Worm (Caenorhabditis elegans) whole organism, late embryonic: Measurements from ENCODE around the gene mec-10.

Source experiments
- C38D4.7 ChIP-seq: fragments of 200-800 bp; sonication (Bioruptor generic); optimal IDR thresholded peaks from 2 replicates; lab custom pipeline; 2018; ENCODE audit warnings: mild to moderate bottlenecking, missing genetic modification characterization, moderate library complexity, missing compliant biosample characterization
- K09A11.1 ChIP-seq: sonication (generic microtip); optimal IDR thresholded peaks from 2 replicates; lab custom pipeline; 2017; ENCODE audit warnings: antibody characterized with exemption, mild to moderate bottlenecking, missing genetic modification characterization, missing compliant biosample characterization; ENCODE audit not compliant: insufficient read depth
- Y22D7AL.16 ChIP-seq: sonication (generic microtip); optimal IDR thresholded peaks from 2 replicates; lab custom pipeline; 2016; ENCODE audit warnings: missing genetic modification characterization, missing compliant biosample characterization
- dve-1 ChIP-seq: sonication (generic microtip); optimal IDR thresholded peaks from 2 replicates; lab custom pipeline; 2017; ENCODE audit warnings: antibody characterized with exemption, mild to moderate bottlenecking, missing genetic modification characterization, missing compliant biosample characterization
- gmeb-2 ChIP-seq: sonication (generic microtip); optimal IDR thresholded peaks from 2 replicates; lab custom pipeline; 2016; ENCODE audit warnings: missing genetic modification characterization, inconsistent platforms, missing compliant biosample characterization
- hlh-15 ChIP-seq: sonication (generic microtip); optimal IDR thresholded peaks from 2 replicates; lab custom pipeline; 2016; ENCODE audit warnings: missing genetic modification characterization, missing compliant biosample characterization
- nhr-11 ChIP-seq: fragments of 150-350 bp; optimal IDR thresholded peaks from 2 replicates; lab custom pipeline; 2014; ENCODE audit warnings: missing biosample characterization, missing genetic modification characterization

DNA sequence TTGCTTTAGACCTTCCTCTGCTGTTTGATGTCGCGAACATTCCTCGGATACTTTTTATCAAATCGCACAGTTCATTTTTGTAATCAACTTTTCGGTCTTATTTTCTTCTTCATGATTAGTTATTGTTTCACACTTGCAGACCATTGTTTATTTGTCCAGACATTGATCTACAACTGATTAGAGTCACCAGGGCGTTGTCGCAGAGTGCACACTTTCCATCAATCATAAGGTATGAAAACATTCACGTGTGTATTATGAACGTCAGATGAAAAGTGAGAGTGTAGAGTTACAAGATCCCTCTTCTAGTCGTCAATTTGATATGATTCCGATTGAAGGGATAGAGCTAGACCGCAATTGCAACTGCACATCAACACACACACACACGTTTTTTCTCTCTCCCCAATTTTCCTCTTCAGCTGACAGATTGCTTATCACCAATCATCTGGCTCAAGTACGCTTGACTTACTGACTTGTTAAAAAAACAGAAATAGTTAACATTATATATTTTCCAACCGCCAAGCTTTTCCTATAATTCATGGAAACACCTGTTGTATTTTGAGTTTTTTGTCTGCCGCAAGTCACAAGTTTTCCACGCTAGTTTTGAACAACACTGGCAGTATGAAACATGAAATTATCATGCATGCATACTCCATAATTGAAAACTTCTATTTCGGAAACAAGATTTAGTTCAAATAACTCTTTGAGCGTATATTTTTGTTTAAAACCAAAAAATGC, 29.9 kb downstream of the mec-10 start:
- TF ChIP-seq hlh-15 (tag; lab: Kevin White, UChicago) (no peak), nhr-11 (tag; lab: Kevin White, UChicago) (no peak), K09A11.1 (tag; lab: Kevin White, UChicago) (no peak), C38D4.7 (GFP tag; lab: Kevin White, UChicago) (no peak), dve-1 (tag; lab: Kevin White, UChicago) (no peak), gmeb-2 (tag; lab: Kevin White, UChicago) (no peak), Y22D7AL.16 (no peak)
